Fruit fly (Drosophila melanogaster): ENCODE data around the gene CG13640.

- TF ChIP-seq CG16779 (tag; optimal IDR thresholded peaks at IDR 0.05) = no peak
- no peak for TF ChIP-seq dac (GFP tag; optimal IDR thresholded peaks at IDR 0.05)
- no peak for TF ChIP-seq CG11902 (GFP tag; optimal IDR thresholded peaks at IDR 0.05)
- TF ChIP-seq esn (GFP tag; optimal IDR thresholded peaks at IDR 0.05) = no peak
- TF ChIP-seq vri (GFP tag; optimal IDR thresholded peaks at IDR 0.05) = no peak
- no peak for TF ChIP-seq CG4318 (GFP tag; optimal IDR thresholded peaks at IDR 0.05)
Observed at dm6 chr3R:24841063-24841462, 20.9 kb downstream of the CG13640 start, which contains the start of gene CG33658.

All from whole organism, prepupa.